Worm (Caenorhabditis elegans): ENCODE measurements around the gene vha-12.

Gene vha-12

DNA sequence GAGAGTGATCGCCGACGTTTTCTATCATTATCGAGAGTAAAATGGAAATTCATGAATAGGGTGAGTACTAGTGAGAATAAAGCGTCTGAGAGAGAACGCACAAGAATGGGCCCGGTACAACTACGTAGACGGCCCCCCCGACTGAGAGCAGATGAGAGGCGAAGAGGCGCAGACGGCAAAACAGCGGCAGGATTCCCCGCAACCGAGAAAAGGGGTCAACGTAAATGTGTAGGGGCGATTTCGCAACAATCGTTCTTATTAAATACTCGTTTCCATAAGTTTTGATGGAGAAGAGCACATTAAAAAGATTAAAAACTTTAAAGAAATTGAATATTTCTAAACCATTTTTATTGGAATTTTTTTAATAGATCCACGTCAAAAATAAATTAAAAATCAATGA lies 23.7 kb downstream of the vha-12 start:
- TF ChIP-seq lsy-2 (tag; optimal IDR thresholded peaks at IDR 0.05) (peak in 1 of 2 experiments; percentile 4), ama-1 (optimal IDR thresholded peaks at IDR 0.05) (no peak), sma-3 (GFP tag; optimal IDR thresholded peaks at IDR 0.05) (no peak), nhr-129 (tag; optimal IDR thresholded peaks at IDR 0.05) (no peak), C34F6.9 (tag; optimal IDR thresholded peaks at IDR 0.05) (peak; percentile 36), peb-1 (tag; optimal IDR thresholded peaks at IDR 0.05) (no peak), nhr-23 (tag; optimal IDR thresholded peaks at IDR 0.05) (no peak), mdl-1 (tag; optimal IDR thresholded peaks at IDR 0.05) (no peak), sma-9 (GFP tag; optimal IDR thresholded peaks at IDR 0.05) (peak; percentile 44), sma-9 (tag; optimal IDR thresholded peaks at IDR 0.05) (no peak), nhr-12 (tag; optimal IDR thresholded peaks at IDR 0.05) (no peak), ZK546.5 (tag; optimal IDR thresholded peaks at IDR 0.05) (no peak), F13H6.1 (tag; optimal IDR thresholded peaks at IDR 0.05) (peak; percentile 21), unc-55 (GFP tag; optimal IDR thresholded peaks at IDR 0.05) (peak; percentile 51), ztf-11 (tag; optimal IDR thresholded peaks at IDR 0.05) (no peak), snpc-4 (tag; optimal IDR thresholded peaks at IDR 0.05) (no peak), nhr-10 (tag; optimal IDR thresholded peaks at IDR 0.05) (no peak)

ce11 chrX:4215500-4216107 lies 24.7 kb downstream of the vha-12 start:
- TF ChIP-seq fos-1 (tag; optimal IDR thresholded peaks at IDR 0.05) (peak; percentile 37), peb-1 (tag; optimal IDR thresholded peaks at IDR 0.05) (no peak), Y55F3AM.14 (GFP tag; optimal IDR thresholded peaks at IDR 0.05) (no peak), gmeb-1 (tag; optimal IDR thresholded peaks at IDR 0.05) (peak; percentile 23), lsy-2 (tag; optimal IDR thresholded peaks at IDR 0.05) (no peak), snpc-4 (tag; optimal IDR thresholded peaks at IDR 0.05) (no peak), lin-39 (tag; optimal IDR thresholded peaks at IDR 0.05) (no peak), nhr-21 (tag; optimal IDR thresholded peaks at IDR 0.05) (no peak), ztf-11 (tag; optimal IDR thresholded peaks at IDR 0.05) (no peak), F13H6.1 (tag; optimal IDR thresholded peaks at IDR 0.05) (no peak), R02D3.7 (tag; optimal IDR thresholded peaks at IDR 0.05) (no peak), sma-9 (GFP tag; optimal IDR thresholded peaks at IDR 0.05) (peak; percentile 13), sma-9 (tag; optimal IDR thresholded peaks at IDR 0.05) (no peak), nhr-25 (tag; optimal IDR thresholded peaks at IDR 0.05) (no peak)

ce11 chrX:4216894-4217293 lies 26.0 kb downstream of the vha-12 start, which contains the start of the genes F20B6.10 and hpk-1:
Gene F20B6.10 (minus strand): TSS chrX:4217196.
Gene hpk-1 (minus strand): TSS chrX:4217290.
- TF ChIP-seq fos-1 (tag; optimal IDR thresholded peaks at IDR 0.05) (no peak), ztf-4 (tag; optimal IDR thresholded peaks at IDR 0.05) (no peak), ztf-11 (tag; optimal IDR thresholded peaks at IDR 0.05) (no peak), unc-55 (GFP tag; optimal IDR thresholded peaks at IDR 0.05) (no peak), nhr-11 (tag; optimal IDR thresholded peaks at IDR 0.05) (no peak), nhr-237 (tag; optimal IDR thresholded peaks at IDR 0.05) (no peak), nhr-12 (tag; optimal IDR thresholded peaks at IDR 0.05) (no peak), nhr-77 (tag; optimal IDR thresholded peaks at IDR 0.05) (no peak), gmeb-1 (tag; optimal IDR thresholded peaks at IDR 0.05) (no peak), ztf-1 (GFP tag; conservative IDR thresholded peaks at IDR 0.05) (no peak), nhr-25 (tag; optimal IDR thresholded peaks at IDR 0.05) (no peak), blmp-1 (tag; optimal IDR thresholded peaks at IDR 0.05; ENCODE audit: insufficient read depth) (no peak), nhr-21 (tag; optimal IDR thresholded peaks at IDR 0.05) (no peak)

ce11 chrX:4218174-4218573 lies 27.3 kb downstream of the vha-12 start, which contains the start of gene W01H2.2:
Gene W01H2.2 (minus strand): TSS chrX:4218458.
- TF ChIP-seq unc-55 (GFP tag; optimal IDR thresholded peaks at IDR 0.05) (peak; percentile 8), R02D3.7 (tag; optimal IDR thresholded peaks at IDR 0.05) (no peak), crh-2 (tag; optimal IDR thresholded peaks at IDR 0.05) (peak; percentile 7)

- TF ChIP-seq fos-1 (tag; optimal IDR thresholded peaks at IDR 0.05) (no peak), unc-39 (tag; optimal IDR thresholded peaks at IDR 0.05) (no peak), crh-2 (tag; optimal IDR thresholded peaks at IDR 0.05) (peak; percentile 5), C34F6.9 (tag; optimal IDR thresholded peaks at IDR 0.05) (peak; percentile 10), lsy-2 (tag; optimal IDR thresholded peaks at IDR 0.05) (peak in 1 of 2 experiments; percentile 5), nhr-129 (tag; optimal IDR thresholded peaks at IDR 0.05) (peak; percentile 48)
These were observed 28.6 kb downstream of the vha-12 start for ce11 chrX:4219487-4219886.

Data from whole organism, L2 larva.